Fruit fly (Drosophila melanogaster) whole organism, adult: ENCODE measurements around the gene BuGZ.

ENCODE experiments used
- CG14711 ChIP-seq: fragments of 200-800 bp; sonication (Bioruptor generic); optimal IDR thresholded peaks from 2 replicates; lab custom pipeline; 2018; ENCODE audit warnings: missing biosample characterization, mild to moderate bottlenecking, missing genetic modification characterization, moderate library complexity
- CG1620 ChIP-seq: fragments of 200-800 bp; sonication (Bioruptor generic); optimal IDR thresholded peaks from 2 replicates; lab custom pipeline; 2016; ENCODE audit warnings: missing biosample characterization, missing genetic modification characterization
- CG5204 ChIP-seq: fragments of 200-800 bp; sonication (Bioruptor generic); optimal IDR thresholded peaks from 2 replicates; lab custom pipeline; 2016; ENCODE audit warnings: missing biosample characterization, missing genetic modification characterization
- CG7045 ChIP-seq: fragments of 200-800 bp; sonication (Bioruptor generic); optimal IDR thresholded peaks from 2 replicates; lab custom pipeline; 2017; ENCODE audit warnings: missing biosample characterization, mild to moderate bottlenecking, missing genetic modification characterization

dm6 chr2L:16710234-16710633, 33.0 kb upstream of the BuGZ start:
- no peak for TF ChIP-seq CG1620 (GFP tag; lab: Kevin White, UChicago)
- TF ChIP-seq CG5204 (GFP tag; lab: Kevin White, UChicago), result no peak
- TF ChIP-seq CG7045 (GFP tag; lab: Kevin White, UChicago), result no peak
- no peak for TF ChIP-seq CG14711
